Worm (Caenorhabditis elegans) whole organism, mixed stage, embryonic: ENCODE measurements around the gene abu-13.
A peak's percentile ranks its signal among the peaks of the same experiment; 100 is the strongest.

Source experiments
- elt-3 ChIP-seq: fragments of 150-350 bp; optimal IDR thresholded peaks from 2 replicates; lab custom pipeline; 2014; ENCODE audit warnings: missing biosample characterization, missing genetic modification characterization
- hlh-1 ChIP-seq: fragments of 150-350 bp; optimal IDR thresholded peaks from 2 replicates; lab custom pipeline; 2014; ENCODE audit warnings: missing biosample characterization, missing genetic modification reagents, missing genetic modification characterization
- lin-13 ChIP-seq: fragments of 150-350 bp; optimal IDR thresholded peaks from 2 replicates; lab custom pipeline; 2014; ENCODE audit warnings: missing biosample characterization, missing genetic modification characterization
- nhr-12 ChIP-seq: fragments of 150-350 bp; optimal IDR thresholded peaks from 2 replicates; lab custom pipeline; 2014; ENCODE audit warnings: missing biosample characterization, missing genetic modification characterization
- nhr-2 ChIP-seq: fragments of 150-350 bp; optimal IDR thresholded peaks from 2 replicates; lab custom pipeline; 2014; ENCODE audit warnings: missing biosample characterization, missing genetic modification characterization
- nhr-237 ChIP-seq: fragments of 150-350 bp; optimal IDR thresholded peaks from 2 replicates; lab custom pipeline; 2014; ENCODE audit warnings: missing biosample characterization, missing genetic modification characterization
- pha-4 ChIP-seq: fragments of 150-350 bp; optimal IDR thresholded peaks from 2 replicates; lab custom pipeline; 2018; ENCODE audit warnings: missing biosample characterization, missing genetic modification reagents, missing genetic modification characterization
- snpc-4 ChIP-seq: fragments of 150-350 bp; optimal IDR thresholded peaks from 2 replicates; lab custom pipeline; 2014; ENCODE audit warnings: missing biosample characterization, missing genetic modification characterization
- tbx-8 ChIP-seq: fragments of 200-800 bp; sonication (Bioruptor generic); optimal IDR thresholded peaks from 2 replicates; lab custom pipeline; 2018; ENCODE audit warnings: mild to moderate bottlenecking, missing genetic modification characterization, moderate library complexity, missing compliant biosample characterization
- unc-39 ChIP-seq: fragments of 150-350 bp; optimal IDR thresholded peaks from 2 replicates; lab custom pipeline; 2014; ENCODE audit warnings: missing biosample characterization, missing genetic modification characterization
- unc-62 ChIP-seq: fragments of 150-350 bp; optimal IDR thresholded peaks from 2 replicates; lab custom pipeline; 2014; ENCODE audit warnings: missing biosample characterization, missing genetic modification reagents, missing genetic modification characterization
- ztf-11 ChIP-seq: fragments of 150-350 bp; optimal IDR thresholded peaks from 2 replicates; lab custom pipeline; 2014; ENCODE audit warnings: missing biosample characterization, missing genetic modification characterization

DNA sequence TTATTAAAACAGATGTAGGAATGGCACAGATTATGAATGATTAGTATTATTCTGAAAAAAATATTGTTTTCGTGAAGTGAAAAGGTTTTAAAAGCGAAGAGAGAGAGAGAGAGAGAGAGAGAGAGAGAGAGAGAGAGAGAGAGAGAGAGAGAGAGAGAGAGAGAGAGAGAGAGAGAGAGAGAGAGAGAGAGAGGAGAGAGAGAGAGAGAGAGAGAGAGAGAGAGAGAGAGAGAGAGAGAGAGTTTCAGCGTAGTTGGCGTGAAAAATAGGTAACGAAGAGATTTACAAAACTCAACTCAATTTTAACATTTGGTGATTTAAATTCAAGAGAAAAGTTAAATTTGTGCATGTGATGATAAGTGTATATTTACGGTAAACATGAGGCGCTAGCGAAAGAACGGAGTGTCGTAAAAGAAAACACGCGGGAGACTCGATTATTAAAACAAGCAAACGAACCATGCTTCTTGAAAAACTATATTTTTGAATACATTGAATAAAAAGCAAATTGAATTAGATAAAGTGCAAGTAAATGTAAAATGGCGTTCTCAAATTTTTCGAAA is 22.5 kb upstream of the abu-13 start, which contains the start of gene panl-2:
- TF ChIP-seq snpc-4 (tag; lab: Kevin White, UChicago) (no peak), pha-4 (tag; lab: Kevin White, UChicago) (no peak), unc-39 (no peak), tbx-8 (GFP tag; lab: Kevin White, UChicago) (no peak), elt-3 (tag; lab: Kevin White, UChicago) (no peak), nhr-12 (tag; lab: Kevin White, UChicago) (no peak), ztf-11 (tag; lab: Kevin White, UChicago) (no peak), nhr-237 (tag; lab: Kevin White, UChicago) (peak; percentile 32), nhr-2 (tag; lab: Kevin White, UChicago) (no peak), unc-62 (GFP tag; lab: Kevin White, UChicago) (no peak), hlh-1 (no peak), lin-13 (no peak)
